Fruit fly (Drosophila melanogaster) whole organism, embryonic: Measurements from ENCODE around the gene f-cup.

ENCODE experiments used
- CG15514 ChIP-seq: fragments of 200-800 bp; sonication (Bioruptor generic); optimal IDR thresholded peaks from 3 replicates; lab custom pipeline; 2017; ENCODE audit warnings: missing biosample characterization, missing genetic modification characterization, mild to moderate bottlenecking, moderate library complexity, missing genetic modification reagents
- CG6854 ChIP-seq: fragments of 200-800 bp; sonication (Bioruptor generic); optimal IDR thresholded peaks from 3 replicates; lab custom pipeline; 2017; ENCODE audit warnings: missing biosample characterization, mild to moderate bottlenecking, missing genetic modification characterization
- CG7987 ChIP-seq: fragments of 200-800 bp; sonication (Bioruptor generic); optimal IDR thresholded peaks from 2 replicates; lab custom pipeline; 2018; ENCODE audit warnings: missing biosample characterization, mild to moderate bottlenecking, missing genetic modification characterization, moderate library complexity
- CG9609 ChIP-seq: fragments of 200-800 bp; sonication (Bioruptor generic); optimal IDR thresholded peaks from 3 replicates; lab custom pipeline; 2016; ENCODE audit warnings: missing biosample characterization, missing genetic modification characterization
- CTCF ChIP-seq: fragments of 200-800 bp; sonication (Bioruptor generic); optimal IDR thresholded peaks from 2 replicates; lab custom pipeline; 2017; ENCODE audit warnings: missing biosample characterization, mild to moderate bottlenecking, missing genetic modification characterization, moderate library complexity
- Hr51 ChIP-seq, 2 experiments: fragments of 200-800 bp; sonication (Bioruptor generic); optimal IDR thresholded peaks; 2 replicates in 1 of 2; 3 replicates in 1 of 2; lab custom pipeline; 2016 to 2018; ENCODE audit warnings: missing biosample characterization in 2 of 2, missing genetic modification characterization in 2 of 2, mild to moderate bottlenecking in 1 of 2, moderate library complexity in 1 of 2
- Sin3A ChIP-seq: fragments of >200 bp; optimal IDR thresholded peaks from 2 replicates; lab custom pipeline; 2018
- br ChIP-seq: fragments of >200 bp; optimal IDR thresholded peaks from 2 replicates; lab custom pipeline; 2017
- sqz ChIP-seq: fragments of 200-800 bp; sonication (Bioruptor generic); optimal IDR thresholded peaks from 3 replicates; lab custom pipeline; 2018; ENCODE audit warnings: missing biosample characterization, mild to moderate bottlenecking, missing genetic modification characterization
- vnd ChIP-seq: fragments of 200-800 bp; sonication (Bioruptor generic); IDR thresholded peaks from 3 replicates; pipeline ENCODE4 v1.3.6; 2022; ENCODE audit warnings: missing biosample characterization, missing genetic modification characterization; ENCODE audit not compliant: partially characterized antibody

DNA sequence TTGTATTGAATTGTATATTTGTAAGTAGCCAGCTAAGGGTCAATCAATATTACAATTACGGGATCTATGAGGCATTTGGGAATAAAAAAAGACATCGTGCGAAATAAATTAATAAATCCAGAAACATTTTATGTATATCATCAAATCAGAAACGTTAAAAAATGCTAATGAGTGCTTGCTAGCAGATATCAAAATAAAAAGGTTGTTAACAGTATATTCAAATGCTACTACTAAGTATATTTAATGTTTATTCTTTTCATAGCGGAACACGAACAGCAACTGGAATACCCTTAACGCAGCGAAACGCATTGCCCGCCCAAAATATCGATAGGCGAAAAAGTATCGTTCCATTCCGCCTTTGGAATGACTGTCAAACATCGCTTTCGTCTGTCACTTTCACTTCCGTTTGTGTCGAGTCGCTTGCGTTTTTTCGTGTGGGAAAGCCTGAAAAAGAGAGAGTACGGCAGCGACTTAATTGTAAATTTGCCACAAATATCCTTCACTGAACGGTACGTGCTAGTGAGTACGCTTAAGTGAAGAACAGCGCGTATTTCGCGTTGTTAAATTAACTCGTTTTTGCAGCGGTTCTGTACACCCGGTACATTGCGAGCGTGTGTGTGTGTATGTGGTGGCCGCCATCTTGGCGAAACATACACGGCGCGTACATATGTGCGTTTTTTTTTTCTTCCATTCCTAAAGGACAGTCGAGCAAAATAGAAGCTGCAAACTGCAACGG, 39.5 kb downstream of the f-cup start, which contains the start of gene B52:
- TF ChIP-seq br (lab: Kevin White, UChicago), result no peak
- peak; percentile 70 for TF ChIP-seq CG15514 (GFP tag; lab: Kevin White, UChicago)
- TF ChIP-seq CG7987, result peak; percentile 93
- TF ChIP-seq vnd (GFP tag; lab: Robert Waterston, UW), result 0 out of 3 replicates have a peak, but pooled peaks have one; percentile 33
- TF ChIP-seq CG6854 (GFP tag; lab: Kevin White, UChicago), result peak; percentile 70
- TF ChIP-seq CTCF (GFP tag; lab: Kevin White, UChicago), result no peak
- TF ChIP-seq Sin3A, result peak; percentile 47
- TF ChIP-seq Hr51 (GFP tag; optimal IDR thresholded peaks at IDR 0.05; lab: Kevin White, UChicago), result peak in 1 of 2 experiments; percentile 0
- peak; percentile 48 for TF ChIP-seq CG9609 (GFP tag; lab: Kevin White, UChicago)
- peak; percentile 67 for TF ChIP-seq sqz
